Worm (Caenorhabditis elegans): ENCODE results near the gene lgg-1.

DNA sequence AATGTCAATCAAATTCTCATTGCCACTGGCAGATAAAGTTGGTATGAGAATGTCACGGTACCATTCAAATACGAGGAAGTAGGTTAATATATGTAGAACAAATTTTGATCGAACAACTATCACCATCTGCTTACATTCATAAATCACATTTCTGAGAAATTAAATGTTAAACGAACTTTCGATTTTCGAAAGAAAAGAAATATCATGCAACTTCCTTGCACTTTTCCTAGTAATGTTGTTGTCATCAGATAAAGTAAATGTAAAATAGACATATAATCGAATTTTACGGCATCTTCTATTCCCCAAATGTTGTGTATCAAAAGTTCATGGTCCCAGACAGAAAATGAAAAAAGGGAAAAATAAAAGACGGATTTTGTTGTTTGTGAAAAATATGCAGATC lies 36.1 kb downstream of the lgg-1 start:
- TF ChIP-seq snpc-4 (tag; optimal IDR thresholded peaks at IDR 0.05) (no peak), lsy-2 (tag; optimal IDR thresholded peaks at IDR 0.05) (peak in 1 of 2 experiments; percentile 10), aly-2 (tag; optimal IDR thresholded peaks at IDR 0.05) (no peak), F13H6.1 (tag; optimal IDR thresholded peaks at IDR 0.05) (no peak)

Measured in whole organism, L2 larva.